Worm (Caenorhabditis elegans): ENCODE measurements around the gene mrps-28.

Gene mrps-28

DNA sequence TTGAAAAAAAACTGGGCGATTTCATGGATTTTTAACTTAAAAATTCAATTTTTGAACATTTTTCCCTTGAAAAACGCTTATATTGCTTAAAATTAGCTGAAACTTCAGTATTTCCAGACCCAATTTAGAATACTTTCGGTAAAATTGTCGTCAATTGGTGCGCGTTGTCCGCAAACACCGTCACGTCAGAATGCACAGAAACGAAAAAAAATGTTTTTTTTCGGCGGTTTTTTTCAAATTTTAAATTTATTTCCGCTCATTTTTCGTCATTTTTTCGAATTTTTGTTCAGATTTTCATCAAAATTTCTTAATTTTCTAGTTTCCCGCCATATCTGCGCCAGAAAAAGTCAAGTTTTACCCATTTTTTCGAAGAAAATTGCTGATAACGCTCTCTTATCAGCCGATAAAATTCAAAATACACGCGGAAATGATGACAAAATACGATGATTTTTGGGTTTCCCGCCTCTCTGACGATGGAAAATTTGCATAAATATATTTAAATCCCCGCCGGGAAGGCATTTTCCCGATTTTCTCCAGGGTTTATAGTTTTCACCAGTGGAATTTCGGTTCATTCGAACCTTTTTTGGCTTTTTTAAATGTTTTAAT lies 29.4 kb downstream of the mrps-28 start:
- TF ChIP-seq unc-62 (GFP tag; optimal IDR thresholded peaks at IDR 0.05) = no peak

- no peak for TF ChIP-seq unc-62 (GFP tag; optimal IDR thresholded peaks at IDR 0.05)
Observed at ce11 chrV:19674543-19674942, 30.5 kb downstream of the mrps-28 start, which contains the start of gene mrp-7. Gene mrp-7, plus strand, starts transcription at chrV:19674843.

DNA sequence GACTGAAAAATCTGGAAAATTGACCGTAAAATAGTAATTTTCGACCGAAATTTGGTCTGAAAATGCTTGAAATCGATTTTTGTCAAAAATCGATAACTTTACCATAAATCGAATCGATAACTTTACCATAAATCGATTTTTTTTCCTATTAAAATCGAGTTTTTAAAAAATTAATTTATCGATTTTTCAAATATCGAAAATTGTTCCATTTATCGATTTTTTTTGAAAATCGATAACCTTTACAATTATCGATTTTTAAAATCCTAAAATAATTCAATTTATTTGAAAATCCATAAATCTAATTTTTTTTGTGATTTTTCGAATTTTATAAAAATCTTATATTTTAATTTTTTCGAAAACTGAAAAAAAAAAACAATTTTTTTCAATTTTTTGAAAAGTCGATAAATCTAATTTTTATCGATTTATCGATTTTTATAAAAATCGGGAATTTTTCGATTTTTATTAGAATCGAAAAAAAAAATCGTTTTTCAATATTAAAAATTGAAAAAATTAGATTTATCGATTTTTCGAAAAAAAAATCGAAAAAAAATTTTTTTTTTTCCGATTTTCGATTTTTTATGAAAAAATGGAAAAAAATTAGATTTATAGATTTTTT lies 47.3 kb downstream of the mrps-28 start:
- no peak for TF ChIP-seq unc-62 (GFP tag; optimal IDR thresholded peaks at IDR 0.05)

DNA sequence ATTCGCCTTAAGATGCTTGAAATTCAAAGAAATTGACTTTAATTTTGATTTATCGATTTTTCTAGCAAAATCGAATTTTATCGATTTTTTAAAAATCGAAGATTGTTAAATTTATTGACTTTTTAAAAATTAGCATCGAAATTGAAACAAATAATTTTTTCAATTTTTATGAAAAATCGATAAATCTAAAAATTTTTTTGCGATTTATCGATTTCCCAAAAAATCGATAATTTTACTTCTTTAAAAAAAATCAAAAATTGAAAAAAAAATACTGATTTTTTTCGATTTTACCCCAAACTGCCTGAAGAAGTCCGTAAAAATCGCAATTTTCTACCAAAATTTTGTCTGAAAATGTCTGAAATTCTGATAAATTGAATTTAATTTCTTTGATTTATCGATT lies 47.9 kb downstream of the mrps-28 start:
- no peak for TF ChIP-seq unc-62 (GFP tag; optimal IDR thresholded peaks at IDR 0.05)
